Worm (Caenorhabditis elegans) whole organism, mixed stage, embryonic: ENCODE results near the gene col-172.

Experiments
- blmp-1 ChIP-seq: fragments of 150-350 bp; optimal IDR thresholded peaks from 2 replicates; lab custom pipeline; 2014; ENCODE audit warnings: missing biosample characterization, missing genetic modification characterization
- drap-1 ChIP-seq: fragments of 200-800 bp; sonication (Bioruptor generic); optimal IDR thresholded peaks from 3 replicates; lab custom pipeline; 2018; ENCODE audit warnings: mild to moderate bottlenecking, missing genetic modification characterization, missing compliant biosample characterization
- elt-1 ChIP-seq: sonication (generic microtip); optimal IDR thresholded peaks from 2 replicates; lab custom pipeline; 2017; ENCODE audit warnings: missing genetic modification characterization, mild to moderate bottlenecking, missing compliant biosample characterization, antibody characterized with exemption, moderate library complexity, borderline replicate concordance; ENCODE audit not compliant: insufficient read depth
- nhr-12 ChIP-seq: fragments of 150-350 bp; optimal IDR thresholded peaks from 2 replicates; lab custom pipeline; 2014; ENCODE audit warnings: missing biosample characterization, missing genetic modification characterization
- nhr-28 ChIP-seq: fragments of 150-350 bp; optimal IDR thresholded peaks from 2 replicates; lab custom pipeline; 2014; ENCODE audit warnings: missing biosample characterization, missing genetic modification characterization
- pha-4 ChIP-seq: fragments of 150-350 bp; optimal IDR thresholded peaks from 2 replicates; lab custom pipeline; 2018; ENCODE audit warnings: missing biosample characterization, missing genetic modification reagents, missing genetic modification characterization
- unc-39 ChIP-seq: fragments of 150-350 bp; optimal IDR thresholded peaks from 2 replicates; lab custom pipeline; 2014; ENCODE audit warnings: missing biosample characterization, missing genetic modification characterization

DNA sequence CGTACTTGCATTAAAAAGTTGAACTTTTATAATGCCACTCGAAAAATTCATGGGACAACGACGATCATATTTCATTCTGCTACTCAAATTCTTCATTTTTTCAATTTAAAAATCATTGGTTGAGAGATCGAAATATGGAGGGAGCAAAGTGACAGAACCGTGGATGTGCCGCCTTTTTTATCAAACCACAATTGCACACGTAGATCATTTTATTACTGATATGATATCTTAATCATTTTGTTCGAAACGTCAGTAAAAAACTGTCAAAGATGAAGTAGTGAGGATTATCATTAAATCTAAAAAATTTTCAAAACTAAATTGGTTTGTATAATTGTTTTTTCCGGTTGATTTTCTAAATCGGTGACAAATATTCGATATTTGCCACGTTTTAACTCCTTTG is 18.5 kb upstream of the col-172 start:
- TF ChIP-seq pha-4 (tag; lab: Kevin White, UChicago), result no peak
- TF ChIP-seq elt-1, result no peak
- no peak for TF ChIP-seq blmp-1 (tag; lab: Kevin White, UChicago)
- TF ChIP-seq nhr-28, result no peak
- TF ChIP-seq nhr-12 (tag; lab: Kevin White, UChicago), result no peak
- TF ChIP-seq unc-39 (tag; lab: Kevin White, UChicago), result no peak
- no peak for TF ChIP-seq drap-1 (GFP tag; lab: Kevin White, UChicago)
